Fruit fly (Drosophila melanogaster): ENCODE results near the gene Act5C.

Gene Act5C

DNA sequence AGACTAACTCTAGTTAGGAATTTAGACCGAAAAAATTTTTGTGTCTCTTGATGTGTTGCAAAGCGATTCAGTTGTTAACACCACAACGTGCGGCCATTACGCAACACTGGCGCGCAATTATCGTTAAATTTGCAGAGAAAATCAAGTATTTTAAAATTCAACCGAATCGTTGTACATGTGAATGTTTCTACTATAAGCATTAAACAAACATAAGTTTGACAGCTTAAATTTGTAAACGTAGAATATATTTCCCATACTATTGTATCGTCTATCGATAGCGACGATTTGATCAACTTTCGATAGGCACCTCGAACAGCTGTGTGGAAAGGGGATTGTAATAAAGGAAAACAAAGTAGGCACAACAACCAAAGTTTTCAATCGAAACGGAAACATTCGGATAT lies 21.1 kb upstream of the Act5C start, which contains the start of the genes Usp30 and CG16721 (continued):
- TF ChIP-seq Dp (GFP tag; optimal IDR thresholded peaks at IDR 0.05) (peak; percentile 36), Fer2 (tag; optimal IDR thresholded peaks at IDR 0.05) (peak; percentile 3), CG7987 (GFP tag; optimal IDR thresholded peaks at IDR 0.05) (no peak), vnd (GFP tag; IDR thresholded peaks at IDR 0.05; ENCODE audit: partially characterized antibody) (peak; percentile 61; the same call in 2 of the 3 replicates), CG12391 (tag; optimal IDR thresholded peaks at IDR 0.05) (peak; percentile 39), CG14860 (GFP tag; IDR thresholded peaks at IDR 0.05; ENCODE audit: partially characterized antibody) (peak; percentile 66), Blimp-1 (GFP tag; optimal IDR thresholded peaks at IDR 0.05) (no peak), CG9797 (GFP tag; optimal IDR thresholded peaks at IDR 0.05) (peak; percentile 22), Atf-2 (GFP tag; optimal IDR thresholded peaks at IDR 0.05) (no peak), Dref (GFP tag; IDR thresholded peaks at IDR 0.05) (peak; percentile 64), CG18476 (GFP tag; optimal IDR thresholded peaks at IDR 0.05) (peak; percentile 58), slbo (GFP tag; IDR thresholded peaks at IDR 0.05) (peak; percentile 45), CG8359 (GFP tag; optimal IDR thresholded peaks at IDR 0.05; ENCODE audit: borderline replicate concordance) (no peak), esg (GFP tag; conservative IDR thresholded peaks at IDR 0.05) (no peak), wor (GFP tag; IDR thresholded peaks at IDR 0.05) (no peak), dysf (GFP tag; IDR thresholded peaks at IDR 0.05) (0 out of 3 replicates have a peak, but pooled peaks have one; percentile 20), slou (GFP tag; optimal IDR thresholded peaks at IDR 0.05) (peak; percentile 38), CG42726 (GFP tag; IDR thresholded peaks at IDR 0.05; ENCODE audit: partially characterized antibody) (peak; percentile 47; the same call in 1 of the 2 replicates), vfl (GFP tag; optimal IDR thresholded peaks at IDR 0.05) (peak; percentile 35), run (tag; optimal IDR thresholded peaks at IDR 0.05) (no peak), Camta (GFP tag; optimal IDR thresholded peaks at IDR 0.05) (peak; percentile 1), shn (GFP tag; optimal IDR thresholded peaks at IDR 0.05) (peak; percentile 58), Opbp (GFP tag; IDR thresholded peaks at IDR 0.05; ENCODE audit: partially characterized antibody) (peak; percentile 57; the same call in 1 of the 3 replicates), fd96Cb (tag; optimal IDR thresholded peaks at IDR 0.05) (no peak), CG10267 (tag; optimal IDR thresholded peaks at IDR 0.05) (peak; percentile 97), CG13624 (GFP tag; optimal IDR thresholded peaks at IDR 0.05) (peak; percentile 28), nom (GFP tag; optimal IDR thresholded peaks at IDR 0.05) (peak; percentile 15), Doc3 (GFP tag; IDR thresholded peaks at IDR 0.05; ENCODE audit: partially characterized antibody) (peak; percentile 65), ranshi (GFP tag; IDR thresholded peaks at IDR 0.05) (no peak), bowl (GFP tag; IDR thresholded peaks at IDR 0.05) (no peak), YL-1 (GFP tag; optimal IDR thresholded peaks at IDR 0.05) (peak; percentile 2), CG2202 (tag; optimal IDR thresholded peaks at IDR 0.05) (no peak), Ssrp (tag; optimal IDR thresholded peaks at IDR 0.05) (no peak), gce (GFP tag; IDR thresholded peaks at IDR 0.05) (no peak), CG10979 (tag; optimal IDR thresholded peaks at IDR 0.05) (no peak), ac (GFP tag; optimal IDR thresholded peaks at IDR 0.05) (no peak), cg (GFP tag; optimal IDR thresholded peaks at IDR 0.05) (no peak), Atf3 (GFP tag; optimal IDR thresholded peaks at IDR 0.05) (no peak), CG3847 (GFP tag; IDR thresholded peaks at IDR 0.05) (peak; percentile 54), mld (GFP tag; IDR thresholded peaks at IDR 0.05; ENCODE audit: partially characterized antibody) (peak; percentile 59; the same call in 1 of the 3 replicates), CG32532 (GFP tag; IDR thresholded peaks at IDR 0.05) (0 out of 2 replicates have a peak, but pooled peaks have one; percentile 28), maf-S (GFP tag; optimal IDR thresholded peaks at IDR 0.05) (no peak), fru (optimal IDR thresholded peaks at IDR 0.05) (no peak), CG15601 (tag; optimal IDR thresholded peaks at IDR 0.05) (peak; percentile 14), CG30403 (GFP tag; optimal IDR thresholded peaks at IDR 0.05) (peak; percentile 51), phol (tag; optimal IDR thresholded peaks at IDR 0.05) (peak; percentile 55), HmgZ (tag; optimal IDR thresholded peaks at IDR 0.05) (peak; percentile 76), CG12299 (tag; optimal IDR thresholded peaks at IDR 0.05) (peak; percentile 29), CG2116 (GFP tag; optimal IDR thresholded peaks at IDR 0.05) (peak; percentile 93), CG1647 (GFP tag; optimal IDR thresholded peaks at IDR 0.05) (peak; percentile 33)

Data from whole organism, embryonic.